Worm (Caenorhabditis elegans) whole organism, young adult: ENCODE results near the gene vps-37.

ENCODE experiments used
- B0261.1 ChIP-seq: sonication (generic microtip); optimal IDR thresholded peaks from 2 replicates; lab custom pipeline; 2016; ENCODE audit warnings: mild to moderate bottlenecking, missing genetic modification characterization, moderate library complexity, missing compliant biosample characterization
- B0336.3 ChIP-seq: fragments of 200-800 bp; sonication (Bioruptor generic); IDR thresholded peaks from 2 replicates; pipeline ENCODE4 v1.3.6; 2022; ENCODE audit warnings: missing genetic modification characterization, missing compliant biosample characterization
- C17E4.6 ChIP-seq: fragments of 200-800 bp; sonication (Bioruptor generic); IDR thresholded peaks from 2 replicates; pipeline ENCODE4 v1.3.6; 2022; ENCODE audit warnings: missing genetic modification reagents, missing genetic modification characterization, missing compliant biosample characterization
- D2030.7 ChIP-seq: fragments of 200-800 bp; sonication (Bioruptor generic); IDR thresholded peaks from 2 replicates; pipeline ENCODE4 v1.3.6; 2022; ENCODE audit warnings: missing genetic modification reagents, missing genetic modification characterization, missing compliant biosample characterization
- F22D6.2 ChIP-seq: sonication (generic microtip); optimal IDR thresholded peaks from 2 replicates; lab custom pipeline; 2016; ENCODE audit warnings: mild to moderate bottlenecking, missing genetic modification characterization, missing compliant biosample characterization
- F33H1.4 ChIP-seq: fragments of 200-800 bp; sonication (Bioruptor generic); IDR thresholded peaks from 2 replicates; pipeline ENCODE4 v1.3.6; 2022; ENCODE audit warnings: missing genetic modification reagents, missing genetic modification characterization, missing compliant biosample characterization
- F39B2.1 ChIP-seq: fragments of 200-800 bp; sonication (Bioruptor generic); IDR thresholded peaks from 2 replicates; pipeline ENCODE4 v1.3.6; 2022; ENCODE audit warnings: missing genetic modification reagents, missing genetic modification characterization, missing compliant biosample characterization
- F57C9.4 ChIP-seq: sonication (generic microtip); optimal IDR thresholded peaks from 2 replicates; lab custom pipeline; 2017; ENCODE audit warnings: mild to moderate bottlenecking, missing genetic modification characterization, missing compliant biosample characterization
- K11D2.4 ChIP-seq: fragments of 200-800 bp; sonication (Bioruptor generic); IDR thresholded peaks from 2 replicates; pipeline ENCODE4 v1.3.6; 2022; ENCODE audit warnings: missing genetic modification reagents, missing genetic modification characterization, missing compliant biosample characterization
- T26A5.8 ChIP-seq: sonication (generic microtip); optimal IDR thresholded peaks from 2 replicates; lab custom pipeline; 2016; ENCODE audit warnings: missing genetic modification characterization, missing compliant biosample characterization
- Y53F4B.3 ChIP-seq: fragments of 200-800 bp; sonication (Bioruptor generic); IDR thresholded peaks from 2 replicates; pipeline ENCODE4 v1.3.6; 2022; ENCODE audit warnings: missing genetic modification reagents, missing genetic modification characterization, missing compliant biosample characterization
- Y56A3A.18 ChIP-seq: fragments of 200-800 bp; sonication (Bioruptor generic); IDR thresholded peaks from 2 replicates; pipeline ENCODE4 v1.3.6; 2022; ENCODE audit warnings: missing genetic modification reagents, missing genetic modification characterization, missing compliant biosample characterization
- ZK185.1 ChIP-seq: sonication (generic microtip); optimal IDR thresholded peaks from 2 replicates; lab custom pipeline; 2016; ENCODE audit warnings: mild to moderate bottlenecking, missing genetic modification characterization, missing compliant biosample characterization; ENCODE audit not compliant: poor library complexity, severe bottlenecking
- akir-1 ChIP-seq: fragments of 200-800 bp; sonication (Bioruptor generic); optimal IDR thresholded peaks from 2 replicates; lab custom pipeline; 2018; ENCODE audit warnings: mild to moderate bottlenecking, missing genetic modification characterization, moderate library complexity, missing compliant biosample characterization
- aptf-2 ChIP-seq: fragments of 200-800 bp; sonication (Bioruptor generic); conservative IDR thresholded peaks from 2 replicates; pipeline ENCODE4 v1.3.6; 2022; ENCODE audit warnings: missing genetic modification reagents, missing genetic modification characterization, missing compliant biosample characterization
- atf-7 ChIP-seq: sonication (generic microtip); optimal IDR thresholded peaks from 2 replicates; lab custom pipeline; 2017; ENCODE audit warnings: mild to moderate bottlenecking, missing genetic modification characterization, missing compliant biosample characterization
- athp-1 ChIP-seq: sonication (generic microtip); optimal IDR thresholded peaks from 2 replicates; lab custom pipeline; 2017; ENCODE audit warnings: mild to moderate bottlenecking, missing genetic modification characterization, missing compliant biosample characterization
- attf-3 ChIP-seq: fragments of 200-800 bp; sonication (Bioruptor generic); conservative IDR thresholded peaks from 2 replicates; pipeline ENCODE4 v1.3.6; 2022; ENCODE audit warnings: missing genetic modification reagents, missing genetic modification characterization, missing compliant biosample characterization
- attf-6 ChIP-seq: fragments of 200-800 bp; sonication (Bioruptor generic); IDR thresholded peaks from 2 replicates; pipeline ENCODE4 v1.3.6; 2022; ENCODE audit warnings: missing genetic modification reagents, missing genetic modification characterization, missing compliant biosample characterization
- bed-1 ChIP-seq: fragments of 200-800 bp; sonication (Bioruptor generic); IDR thresholded peaks from 2 replicates; pipeline ENCODE4 v1.3.6; 2022; ENCODE audit warnings: missing genetic modification reagents, missing genetic modification characterization, missing compliant biosample characterization
- bed-2 ChIP-seq: fragments of 200-800 bp; sonication (Bioruptor generic); IDR thresholded peaks from 2 replicates; pipeline ENCODE4 v1.3.6; 2022; ENCODE audit warnings: missing genetic modification reagents, missing genetic modification characterization, missing compliant biosample characterization
- ceh-40 ChIP-seq: fragments of 200-800 bp; sonication (Bioruptor generic); IDR thresholded peaks from 2 replicates; pipeline ENCODE4 v1.3.6; 2022; ENCODE audit warnings: missing genetic modification characterization, missing compliant biosample characterization
- ceh-58 ChIP-seq: fragments of 200-800 bp; sonication (Bioruptor generic); IDR thresholded peaks from 2 replicates; pipeline ENCODE4 v1.3.6; 2022; ENCODE audit warnings: missing genetic modification characterization, missing compliant biosample characterization
- ceh-91 ChIP-seq: fragments of 200-800 bp; sonication (Bioruptor generic); IDR thresholded peaks from 2 replicates; pipeline ENCODE4 v1.3.6; 2022; ENCODE audit warnings: missing genetic modification reagents, missing genetic modification characterization, missing compliant biosample characterization
- chd-7 ChIP-seq: sonication (generic microtip); optimal IDR thresholded peaks from 2 replicates; lab custom pipeline; 2016; ENCODE audit warnings: mild to moderate bottlenecking, missing genetic modification characterization, moderate library complexity, missing compliant biosample characterization
- dpff-1 ChIP-seq: sonication (generic microtip); optimal IDR thresholded peaks from 2 replicates; lab custom pipeline; 2017; ENCODE audit warnings: mild to moderate bottlenecking, missing genetic modification characterization, missing compliant biosample characterization
- efl-1 ChIP-seq: fragments of 150-350 bp; optimal IDR thresholded peaks from 2 replicates; lab custom pipeline; 2014; ENCODE audit warnings: missing biosample characterization, missing genetic modification reagents, missing genetic modification characterization
- egl-18 ChIP-seq: fragments of 200-800 bp; sonication (Bioruptor generic); IDR thresholded peaks from 2 replicates; pipeline ENCODE4 v1.3.6; 2022; ENCODE audit warnings: missing genetic modification reagents, missing genetic modification characterization, missing compliant biosample characterization
- gei-17 ChIP-seq: fragments of 200-800 bp; sonication (Bioruptor generic); optimal IDR thresholded peaks from 2 replicates; lab custom pipeline; 2018; ENCODE audit warnings: mild to moderate bottlenecking, missing genetic modification characterization, missing compliant biosample characterization
- hlh-12 ChIP-seq: sonication (generic microtip); optimal IDR thresholded peaks from 2 replicates; lab custom pipeline; 2016; ENCODE audit warnings: missing genetic modification characterization, missing compliant biosample characterization
- hmg-20 ChIP-seq: fragments of 200-800 bp; sonication (Bioruptor generic); IDR thresholded peaks from 2 replicates; pipeline ENCODE4 v1.3.6; 2022; ENCODE audit warnings: missing genetic modification reagents, missing genetic modification characterization, missing compliant biosample characterization
- hsf-1 ChIP-seq: fragments of 200-800 bp; sonication (Bioruptor generic); IDR thresholded peaks from 2 replicates; pipeline ENCODE4 v1.3.6; 2022; ENCODE audit warnings: missing genetic modification reagents, missing genetic modification characterization, missing compliant biosample characterization
- madf-8 ChIP-seq: fragments of 200-800 bp; sonication (Bioruptor generic); conservative IDR thresholded peaks from 2 replicates; pipeline ENCODE4 v1.3.6; 2022; ENCODE audit warnings: missing genetic modification reagents, missing genetic modification characterization, missing compliant biosample characterization
- mcd-1 ChIP-seq: fragments of 200-800 bp; sonication (Bioruptor generic); IDR thresholded peaks from 2 replicates; pipeline ENCODE4 v1.3.6; 2022; ENCODE audit warnings: missing genetic modification reagents, missing genetic modification characterization, missing compliant biosample characterization
- nfyb-1 ChIP-seq: fragments of 200-800 bp; sonication (Bioruptor generic); IDR thresholded peaks from 2 replicates; pipeline ENCODE4 v1.3.6; 2022; ENCODE audit warnings: missing genetic modification reagents, missing genetic modification characterization, missing compliant biosample characterization
- nhr-120 ChIP-seq: fragments of 200-800 bp; sonication (Bioruptor generic); IDR thresholded peaks from 2 replicates; pipeline ENCODE4 v1.3.6; 2022; ENCODE audit warnings: missing genetic modification characterization, missing compliant biosample characterization
- nhr-179 ChIP-seq: sonication (generic microtip); optimal IDR thresholded peaks from 2 replicates; lab custom pipeline; 2016; ENCODE audit warnings: mild to moderate bottlenecking, missing genetic modification characterization, missing compliant biosample characterization
- rcor-1 ChIP-seq: fragments of 200-800 bp; sonication (Bioruptor generic); IDR thresholded peaks from 2 replicates; pipeline ENCODE4 v1.3.6; 2022; ENCODE audit warnings: missing genetic modification reagents, missing genetic modification characterization, missing compliant biosample characterization
- rec-8 ChIP-seq, 2 experiments: sonication (generic microtip); optimal IDR thresholded peaks; 2 replicates each; lab custom pipeline; 2016; ENCODE audit warnings: mild to moderate bottlenecking in 2 of 2, missing genetic modification characterization in 2 of 2, missing genetic modification reagents in 2 of 2, missing genotype in 2 of 2, missing biosample characterization in 1 of 2, missing compliant biosample characterization in 1 of 2, moderate library complexity in 1 of 2
- repo-1 ChIP-seq: sonication (generic microtip); optimal IDR thresholded peaks from 2 replicates; lab custom pipeline; 2017; ENCODE audit warnings: mild to moderate bottlenecking, missing genetic modification characterization, missing compliant biosample characterization
- sea-2 ChIP-seq: fragments of 200-800 bp; sonication (Bioruptor generic); IDR thresholded peaks from 2 replicates; pipeline ENCODE4 v1.3.6; 2022; ENCODE audit warnings: missing genetic modification characterization, missing compliant biosample characterization
- snpc-1.3 ChIP-seq: sonication (generic microtip); optimal IDR thresholded peaks from 2 replicates; lab custom pipeline; 2017; ENCODE audit warnings: missing genetic modification characterization, mild to moderate bottlenecking, missing compliant biosample characterization, antibody characterized with exemption, moderate library complexity, missing genotype, missing genetic modification reagents; ENCODE audit not compliant: insufficient read depth
- sptf-2 ChIP-seq: fragments of 200-800 bp; sonication (Bioruptor generic); optimal IDR thresholded peaks from 2 replicates; lab custom pipeline; 2018; ENCODE audit warnings: mild to moderate bottlenecking, missing genetic modification characterization, missing compliant biosample characterization
- tbp1 ChIP-seq: fragments of 200-800 bp; sonication (Bioruptor generic); optimal IDR thresholded peaks from 2 replicates; lab custom pipeline; 2018; ENCODE audit warnings: mild to moderate bottlenecking, missing genetic modification characterization, missing compliant biosample characterization
- unc-130 ChIP-seq: sonication (generic microtip); optimal IDR thresholded peaks from 2 replicates; lab custom pipeline; 2016; ENCODE audit warnings: missing genetic modification reagents, missing genetic modification characterization, missing compliant biosample characterization
- xnd-1 ChIP-seq: sonication (generic microtip); optimal IDR thresholded peaks from 2 replicates; lab custom pipeline; 2016; ENCODE audit warnings: missing genotype, missing genetic modification reagents, missing genetic modification characterization, missing compliant biosample characterization
- ztf-6 ChIP-seq: fragments of 200-800 bp; sonication (Bioruptor generic); IDR thresholded peaks from 2 replicates; pipeline ENCODE4 v1.3.6; 2022; ENCODE audit warnings: missing genetic modification reagents, missing genetic modification characterization, missing compliant biosample characterization

The vps-37 gene

DNA sequence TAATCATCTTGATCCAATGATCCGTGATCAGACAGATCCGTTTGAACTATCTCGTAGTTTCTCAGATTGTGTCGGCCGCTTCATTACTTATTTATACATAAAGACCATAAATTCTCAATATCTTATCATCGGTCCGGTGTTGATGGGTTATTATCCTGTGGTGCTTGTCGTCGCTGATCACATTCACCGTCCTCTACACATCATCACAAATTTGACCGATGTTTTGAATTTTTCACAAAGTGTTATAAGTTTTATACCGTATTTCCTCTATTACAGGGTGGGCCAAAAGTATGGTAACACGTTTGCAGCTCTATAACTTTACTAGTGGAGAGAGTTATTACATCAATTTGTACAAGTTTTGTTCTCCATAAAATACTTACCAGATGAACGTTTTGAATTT is 4.5 kb upstream of the vps-37 start (continued):
- TF ChIP-seq T26A5.8 (tag; lab: Kevin White, UChicago) (no peak), attf-6 (0 out of 2 replicates have a peak, but pooled peaks have one; percentile 51), attf-3 (GFP tag; lab: Robert Waterston, UW) (no peak), snpc-1.3 (tag; lab: Kevin White, UChicago) (no peak), nhr-120 (GFP tag; lab: Robert Waterston, UW) (no peak), tbp1 (GFP tag; lab: Kevin White, UChicago) (peak; percentile 81), B0336.3 (GFP tag; lab: Robert Waterston, UW) (no peak), ztf-6 (GFP tag; lab: Robert Waterston, UW) (no peak), repo-1 (tag; lab: Kevin White, UChicago) (no peak), rcor-1 (GFP tag; lab: Robert Waterston, UW) (peak; percentile 63), F22D6.2 (tag; lab: Kevin White, UChicago) (no peak), sea-2 (GFP tag; lab: Robert Waterston, UW) (no peak), hmg-20 (GFP tag; lab: Robert Waterston, UW) (no peak), Y53F4B.3 (GFP tag; lab: Robert Waterston, UW) (no peak), ceh-40 (no peak), efl-1 (GFP tag; lab: Kevin White, UChicago) (no peak), athp-1 (tag; lab: Kevin White, UChicago) (peak; percentile 59), F57C9.4 (tag; lab: Kevin White, UChicago) (no peak), rec-8 (tag; optimal IDR thresholded peaks at IDR 0.05; lab: Kevin White, UChicago) (no peak), gei-17 (no peak), nhr-179 (tag; lab: Kevin White, UChicago) (no peak), bed-2 (GFP tag; lab: Robert Waterston, UW) (0 out of 2 replicates have a peak, but pooled peaks have one; percentile 25), ceh-91 (GFP tag; lab: Robert Waterston, UW) (no peak), B0261.1 (peak; percentile 50), xnd-1 (tag; lab: Kevin White, UChicago) (no peak), chd-7 (tag; lab: Kevin White, UChicago) (no peak), atf-7 (tag; lab: Kevin White, UChicago) (no peak), unc-130 (GFP tag; lab: Kevin White, UChicago) (no peak), ZK185.1 (tag; lab: Kevin White, UChicago) (peak; percentile 13)

DNA sequence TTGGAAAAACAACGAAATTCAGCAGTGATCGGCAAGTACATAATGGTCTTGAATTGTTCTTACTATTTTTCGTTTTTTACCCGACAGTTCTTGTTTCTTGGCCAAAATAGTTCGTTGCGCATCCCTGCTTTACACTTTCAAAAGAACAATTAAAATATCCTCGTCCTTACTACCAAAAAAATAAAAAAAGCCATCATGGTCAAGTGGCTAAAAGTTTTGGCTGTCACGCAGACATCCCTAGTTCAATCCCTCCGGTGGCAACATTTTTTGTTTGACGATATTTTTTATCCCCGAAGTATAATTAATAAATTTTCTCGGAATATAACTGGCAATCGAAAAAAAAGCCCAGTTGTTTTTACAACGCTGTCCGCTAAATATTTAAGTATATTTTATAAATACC is 613 bp upstream of the vps-37 start:
- no peak for TF ChIP-seq hlh-12
- no peak for TF ChIP-seq bed-1
- no peak for TF ChIP-seq akir-1 (GFP tag; lab: Kevin White, UChicago)
- peak; percentile 79 for TF ChIP-seq D2030.7 (GFP tag; lab: Robert Waterston, UW)
- TF ChIP-seq dpff-1 (tag; lab: Kevin White, UChicago), result peak; percentile 28
- TF ChIP-seq ceh-91 (GFP tag; lab: Robert Waterston, UW), result peak; percentile 29; the same call in 1 of the 2 replicates
- peak; percentile 48; the same call in 1 of the 2 replicates for TF ChIP-seq nfyb-1 (GFP tag; lab: Robert Waterston, UW)
- no peak for TF ChIP-seq egl-18 (GFP tag; lab: Robert Waterston, UW)
- peak; percentile 80 for TF ChIP-seq F39B2.1 (GFP tag; lab: Robert Waterston, UW)
- TF ChIP-seq Y56A3A.18 (GFP tag; lab: Robert Waterston, UW), result no peak
- no peak for TF ChIP-seq K11D2.4 (GFP tag; lab: Robert Waterston, UW)
- peak; percentile 71 for TF ChIP-seq C17E4.6 (GFP tag; lab: Robert Waterston, UW)
- peak; percentile 38 for TF ChIP-seq xnd-1 (tag; lab: Kevin White, UChicago)
- no peak for TF ChIP-seq mcd-1 (GFP tag; lab: Robert Waterston, UW)
- TF ChIP-seq F33H1.4 (GFP tag; lab: Robert Waterston, UW), result peak; percentile 9; the same call in 1 of the 2 replicates
- no peak for TF ChIP-seq ceh-58
- no peak for TF ChIP-seq bed-2 (GFP tag; lab: Robert Waterston, UW)
- TF ChIP-seq atf-7 (tag; lab: Kevin White, UChicago), result peak; percentile 72
- TF ChIP-seq aptf-2, result 0 out of 2 replicates have a peak, but pooled peaks have one; percentile 10
- TF ChIP-seq sptf-2 (GFP tag; lab: Kevin White, UChicago), result no peak
- no peak; the same call in 1 of the 2 replicates for TF ChIP-seq attf-3 (GFP tag; lab: Robert Waterston, UW)
- TF ChIP-seq madf-8 (GFP tag; lab: Robert Waterston, UW), result no peak
- TF ChIP-seq hsf-1 (GFP tag; lab: Robert Waterston, UW), result peak; percentile 61; the same call in 1 of the 2 replicates
- peak; percentile 88 for TF ChIP-seq tbp1 (GFP tag; lab: Kevin White, UChicago)
- TF ChIP-seq F22D6.2 (tag; lab: Kevin White, UChicago), result no peak
- TF ChIP-seq attf-6, result peak; percentile 76; the same call in 1 of the 2 replicates
